Worm (Caenorhabditis elegans): ENCODE data around the gene Y82E9BR.22.
"Not testable (repeated sequence)": the region's sequence is repeated elsewhere in the genome, so short reads cannot be mapped to it uniquely, and the experiment has no call there.

The Y82E9BR.22 gene

ce11 chrIII:1359669-1360068, 49.4 kb downstream of the Y82E9BR.22 start, which contains the start of gene Y82E9BR.9:
Gene Y82E9BR.9, minus strand, starts transcription at chrIII:1359769.
- TF ChIP-seq alr-1 (tag; optimal IDR thresholded peaks at IDR 0.05) (no peak), crh-2 (tag; optimal IDR thresholded peaks at IDR 0.05) (no peak), blmp-1 (tag; optimal IDR thresholded peaks at IDR 0.05; ENCODE audit: insufficient read depth) (no peak), R02D3.7 (tag; optimal IDR thresholded peaks at IDR 0.05) (no peak), ztf-4 (tag; optimal IDR thresholded peaks at IDR 0.05) (no peak), unc-55 (GFP tag; optimal IDR thresholded peaks at IDR 0.05) (no peak)

DNA sequence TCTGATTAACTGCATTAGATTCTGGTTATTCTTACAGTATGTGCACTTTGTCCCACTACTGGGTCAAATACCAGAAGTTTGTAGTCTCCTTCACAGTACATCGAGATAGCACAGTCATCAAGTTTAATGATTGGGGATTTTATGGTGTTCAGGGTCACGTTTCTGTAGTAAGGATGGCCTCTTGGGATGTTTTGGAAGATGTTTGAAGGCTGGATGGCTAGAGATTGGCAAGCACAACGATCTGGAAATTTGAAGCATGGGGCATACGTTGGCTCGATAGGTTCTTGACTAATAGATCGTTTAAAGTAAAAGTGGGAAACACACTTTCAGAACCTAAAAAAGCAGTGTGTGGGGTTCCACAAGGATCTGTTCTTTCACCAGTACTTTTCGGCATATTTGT, 51.1 kb downstream of the Y82E9BR.22 start, which contains the start of gene Y82E9BR.8:
Gene Y82E9BR.8, minus strand, starts transcription at position 101 of the 400 bp plus-strand sequence.
- TF ChIP-seq nhr-21, zag-1, lin-39 (tag; optimal IDR thresholded peaks at IDR 0.05): not testable (repeated sequence)
